Worm (Caenorhabditis elegans): ENCODE measurements around the gene Y38H6C.9.

DNA sequence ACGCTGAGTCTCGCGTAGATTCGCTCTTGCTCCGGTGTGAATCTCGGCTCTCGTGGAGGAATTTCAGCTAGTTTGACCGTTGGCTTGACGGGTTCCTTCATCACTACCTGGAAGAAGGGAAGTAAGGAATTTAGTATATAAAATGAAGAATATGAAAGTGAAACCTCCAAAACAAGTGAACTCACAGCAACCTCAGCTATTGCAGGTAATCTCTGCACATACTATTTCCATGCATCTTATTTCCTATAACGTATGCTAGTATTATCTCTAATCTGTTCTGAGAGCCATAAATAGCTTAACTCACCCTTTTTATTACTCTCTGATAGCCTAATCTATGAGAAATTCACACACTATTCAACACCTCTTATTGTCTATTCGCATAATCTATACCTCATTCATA is 17.1 kb downstream of the Y38H6C.9 start, which contains the start of gene Y38H6C.4:
- TF ChIP-seq ztf-4 (tag; optimal IDR thresholded peaks at IDR 0.05) (no peak), nhr-12 (tag; optimal IDR thresholded peaks at IDR 0.05) (no peak), pha-4 (tag; optimal IDR thresholded peaks at IDR 0.05) (no peak), nhr-11 (tag; optimal IDR thresholded peaks at IDR 0.05) (no peak), pqm-1 (tag; optimal IDR thresholded peaks at IDR 0.05) (no peak)
